Fruit fly (Drosophila melanogaster) whole organism, embryonic: ENCODE data around the gene Liprin-alpha.

Experiments
- CG12659 ChIP-seq: fragments of 200-800 bp; sonication (Bioruptor generic); optimal IDR thresholded peaks from 3 replicates; lab custom pipeline; 2017; ENCODE audit warnings: mild to moderate bottlenecking, missing biosample characterization, missing genetic modification reagents, missing genetic modification characterization
- CG16779 ChIP-seq: fragments of 200-800 bp; sonication (Bioruptor generic); IDR thresholded peaks from 2 replicates; pipeline ENCODE4 v1.3.6; 2022; ENCODE audit warnings: missing biosample characterization, missing genetic modification characterization
- CG2129 ChIP-seq: fragments of 200-800 bp; sonication (Bioruptor generic); IDR thresholded peaks from 2 replicates; pipeline ENCODE4 v1.3.6; 2022; ENCODE audit warnings: missing biosample characterization, missing genetic modification characterization; ENCODE audit not compliant: partially characterized antibody
- CG30431 ChIP-seq: fragments of 200-800 bp; sonication (Bioruptor generic); optimal IDR thresholded peaks from 2 replicates; lab custom pipeline; 2017; ENCODE audit warnings: missing biosample characterization, missing genetic modification characterization
- Ets65A ChIP-seq: fragments of 200-800 bp; sonication (Bioruptor generic); peaks from one replicate; lab custom pipeline; 2016; ENCODE audit warnings: missing biosample characterization, missing genetic modification characterization
- pfk ChIP-seq: fragments of 200-800 bp; sonication (Bioruptor generic); optimal IDR thresholded peaks from 2 replicates; lab custom pipeline; 2018; ENCODE audit warnings: missing biosample characterization, mild to moderate bottlenecking, missing genetic modification characterization, moderate library complexity
- vfl ChIP-seq: fragments of 200-800 bp; sonication (Bioruptor generic); optimal IDR thresholded peaks from 2 replicates; lab custom pipeline; 2016; ENCODE audit warnings: missing biosample characterization, missing genetic modification characterization
- vnd ChIP-seq: fragments of 200-800 bp; sonication (Bioruptor generic); IDR thresholded peaks from 3 replicates; pipeline ENCODE4 v1.3.6; 2022; ENCODE audit warnings: missing biosample characterization, missing genetic modification characterization; ENCODE audit not compliant: partially characterized antibody

DNA sequence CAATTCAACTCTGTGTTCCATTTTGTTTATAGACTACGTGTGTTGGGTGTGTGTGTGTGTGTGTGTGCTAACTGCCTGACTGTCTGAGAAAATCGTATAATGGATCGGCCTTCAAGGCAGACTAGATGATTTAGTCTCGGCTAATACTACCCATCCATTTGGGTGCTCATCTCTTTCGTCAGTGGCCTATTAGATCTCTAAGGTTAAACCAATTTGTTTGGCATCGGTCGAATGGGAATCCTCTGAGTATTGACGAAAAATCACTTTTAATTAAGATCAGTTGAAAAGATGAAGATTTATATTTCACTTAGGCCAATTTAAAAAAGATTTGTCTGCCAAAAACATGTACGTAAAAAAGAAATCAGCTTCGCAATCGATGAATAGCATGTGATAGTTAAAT lies 21.8 kb downstream of the Liprin-alpha start, which contains the start of gene CG31910:
- TF ChIP-seq CG30431 (no peak), vnd (no peak), pfk (GFP tag; lab: Kevin White, UChicago) (no peak), Ets65A (GFP tag; lab: Kevin White, UChicago) (no peak), vfl (GFP tag; lab: Kevin White, UChicago) (no peak), CG16779 (GFP tag; lab: Robert Waterston, UW) (no peak), CG2129 (GFP tag; lab: Robert Waterston, UW) (no peak), CG12659 (GFP tag; lab: Kevin White, UChicago) (no peak)
